Worm (Caenorhabditis elegans): ENCODE measurements around the gene klp-7.

klp-7 gene

ce11 chrIII:10855398-10855880 is 49.7 kb downstream of the klp-7 start, which contains the start of gene Y39A1C.1:
TSS of gene Y39A1C.1 (plus strand) at chrIII:10855448.
- TF ChIP-seq ama-1 (optimal IDR thresholded peaks at IDR 0.05) = no peak
- no peak for TF ChIP-seq scrt-1 (GFP tag; IDR thresholded peaks at IDR 0.05)
- TF ChIP-seq flt-1 (GFP tag; IDR thresholded peaks at IDR 0.05) = no peak
- TF ChIP-seq tbx-37 (GFP tag; conservative IDR thresholded peaks at IDR 0.05) = no peak
- no peak for TF ChIP-seq tra-4 (tag; optimal IDR thresholded peaks at IDR 0.05)
- no peak for TF ChIP-seq aly-1 (tag; optimal IDR thresholded peaks at IDR 0.05)
- TF ChIP-seq hnd-1 (tag; optimal IDR thresholded peaks at IDR 0.05) = no peak
- no peak for TF ChIP-seq tbx-11 (GFP tag; IDR thresholded peaks at IDR 0.05)
- TF ChIP-seq F13C5.2 (tag; optimal IDR thresholded peaks at IDR 0.05) = no peak
- no peak for TF ChIP-seq B0310.2 (tag; optimal IDR thresholded peaks at IDR 0.05)
- TF ChIP-seq sea-1 (GFP tag; conservative IDR thresholded peaks at IDR 0.05) = no peak
- no peak for TF ChIP-seq ets-7 (tag; optimal IDR thresholded peaks at IDR 0.05)
- TF ChIP-seq hmbx-1 (tag; optimal IDR thresholded peaks at IDR 0.05) = no peak
- no peak for TF ChIP-seq ceh-13 (GFP tag; optimal IDR thresholded peaks at IDR 0.05)
- no peak for TF ChIP-seq ceh-36 (tag; optimal IDR thresholded peaks at IDR 0.05)
- TF ChIP-seq hmg-4 (GFP tag; optimal IDR thresholded peaks at IDR 0.05) = no peak
- TF ChIP-seq pes-1 (GFP tag; IDR thresholded peaks at IDR 0.05) = no peak

- no peak for TF ChIP-seq flt-1 (GFP tag; IDR thresholded peaks at IDR 0.05)
- no peak for TF ChIP-seq F13C5.2 (tag; optimal IDR thresholded peaks at IDR 0.05)
- no peak for TF ChIP-seq tra-4 (tag; optimal IDR thresholded peaks at IDR 0.05)
- peak; percentile 12 for TF ChIP-seq ets-7 (tag; optimal IDR thresholded peaks at IDR 0.05)
- peak; percentile 60; the same call in 1 of the 2 replicates for TF ChIP-seq tbx-37 (GFP tag; conservative IDR thresholded peaks at IDR 0.05)
- TF ChIP-seq ama-1 (optimal IDR thresholded peaks at IDR 0.05) = no peak
- TF ChIP-seq tbx-11 (GFP tag; IDR thresholded peaks at IDR 0.05) = 0 out of 2 replicates have a peak, but pooled peaks have one; percentile 38
- no peak for TF ChIP-seq aly-1 (tag; optimal IDR thresholded peaks at IDR 0.05)
- no peak for TF ChIP-seq hmg-4 (GFP tag; optimal IDR thresholded peaks at IDR 0.05)
- TF ChIP-seq scrt-1 (GFP tag; IDR thresholded peaks at IDR 0.05) = no peak
- TF ChIP-seq hmbx-1 (tag; optimal IDR thresholded peaks at IDR 0.05) = no peak
- TF ChIP-seq pes-1 (GFP tag; IDR thresholded peaks at IDR 0.05) = peak; percentile 80
- TF ChIP-seq ceh-36 (tag; optimal IDR thresholded peaks at IDR 0.05) = no peak
- TF ChIP-seq B0310.2 (tag; optimal IDR thresholded peaks at IDR 0.05) = peak; percentile 62
- TF ChIP-seq sea-1 (GFP tag; conservative IDR thresholded peaks at IDR 0.05) = 0 out of 2 replicates have a peak, but pooled peaks have one; percentile 46
- peak; percentile 33 for TF ChIP-seq hnd-1 (tag; optimal IDR thresholded peaks at IDR 0.05)
- peak; percentile 59 for TF ChIP-seq ceh-13 (GFP tag; optimal IDR thresholded peaks at IDR 0.05)
These were observed 51.1 kb downstream of the klp-7 start for ce11 chrIII:10856830-10857229.

- TF ChIP-seq tra-4 (tag; optimal IDR thresholded peaks at IDR 0.05) = no peak
- no peak for TF ChIP-seq hmbx-1 (tag; optimal IDR thresholded peaks at IDR 0.05)
- TF ChIP-seq scrt-1 (GFP tag; IDR thresholded peaks at IDR 0.05) = no peak
- no peak for TF ChIP-seq aly-1 (tag; optimal IDR thresholded peaks at IDR 0.05)
- TF ChIP-seq flt-1 (GFP tag; IDR thresholded peaks at IDR 0.05) = no peak
- TF ChIP-seq hmg-4 (GFP tag; optimal IDR thresholded peaks at IDR 0.05) = no peak
- no peak for TF ChIP-seq tbx-11 (GFP tag; IDR thresholded peaks at IDR 0.05)
- no peak for TF ChIP-seq ets-7 (tag; optimal IDR thresholded peaks at IDR 0.05)
- TF ChIP-seq B0310.2 (tag; optimal IDR thresholded peaks at IDR 0.05) = no peak
- no peak for TF ChIP-seq hnd-1 (tag; optimal IDR thresholded peaks at IDR 0.05)
These were observed 52.3 kb downstream of the klp-7 start, which contains the start of gene oxi-1 for ce11 chrIII:10857984-10858383. TSS of gene oxi-1 (plus strand) at chrIII:10858284.
